Worm (Caenorhabditis elegans) whole organism, L1 larva: ENCODE data around the gene C07E3.10.

Experiments
- C16A3.4 ChIP-seq: fragments of 150-350 bp; optimal IDR thresholded peaks from 2 replicates; lab custom pipeline; 2014; ENCODE audit warnings: missing biosample characterization, missing genetic modification characterization
- C34B4.2 ChIP-seq: sonication (generic microtip); optimal IDR thresholded peaks from 2 replicates; lab custom pipeline; 2017; ENCODE audit warnings: mild to moderate bottlenecking, missing genetic modification characterization, missing compliant biosample characterization
- F16B12.6 ChIP-seq: fragments of 150-350 bp; optimal IDR thresholded peaks from 2 replicates; lab custom pipeline; 2014; ENCODE audit warnings: missing biosample characterization, missing genetic modification characterization
- aha-1 ChIP-seq: fragments of 150-350 bp; optimal IDR thresholded peaks from 2 replicates; lab custom pipeline; 2014; ENCODE audit warnings: missing biosample characterization, missing genetic modification characterization
- alr-1 ChIP-seq: fragments of 200-800 bp; sonication (Bioruptor generic); optimal IDR thresholded peaks from 2 replicates; lab custom pipeline; 2018; ENCODE audit warnings: borderline replicate concordance, mild to moderate bottlenecking, missing genetic modification characterization, missing compliant biosample characterization
- aly-2 ChIP-seq: fragments of 150-350 bp; optimal IDR thresholded peaks from 2 replicates; lab custom pipeline; 2014; ENCODE audit warnings: missing biosample characterization, missing genetic modification characterization
- ama-1 ChIP-seq: fragments of 150-350 bp; optimal IDR thresholded peaks from 2 replicates; lab custom pipeline; 2014
- blmp-1 ChIP-seq: fragments of 150-350 bp; optimal IDR thresholded peaks from 2 replicates; lab custom pipeline; 2014; ENCODE audit warnings: missing biosample characterization, missing genetic modification characterization
- ceh-63 ChIP-seq: fragments of 200-800 bp; sonication (Bioruptor generic); optimal IDR thresholded peaks from 2 replicates; lab custom pipeline; 2018; ENCODE audit warnings: mild to moderate bottlenecking, missing genetic modification characterization, missing compliant biosample characterization
- ceh-8 ChIP-seq: fragments of 200-800 bp; sonication (Bioruptor generic); optimal IDR thresholded peaks from 2 replicates; lab custom pipeline; 2018; ENCODE audit warnings: mild to moderate bottlenecking, missing genetic modification characterization, moderate library complexity, missing compliant biosample characterization
- ceh-90 ChIP-seq: sonication (generic microtip); optimal IDR thresholded peaks from 2 replicates; lab custom pipeline; 2016; ENCODE audit warnings: missing genetic modification characterization, missing compliant biosample characterization
- efl-3 ChIP-seq: fragments of 200-800 bp; sonication (Bioruptor generic); optimal IDR thresholded peaks from 2 replicates; lab custom pipeline; 2018; ENCODE audit warnings: mild to moderate bottlenecking, missing genetic modification characterization, missing compliant biosample characterization
- egl-27 ChIP-seq, 2 experiments: fragments of 150-350 bp in 1 of 2; sonication (generic microtip); optimal IDR thresholded peaks; 3 replicates each; lab custom pipeline; 2017 to 2018; ENCODE audit warnings: missing biosample characterization in 2 of 2, missing genetic modification characterization in 2 of 2, missing genetic modification reagents in 2 of 2
- ets-5 ChIP-seq: fragments of 200-800 bp; sonication (Bioruptor generic); IDR thresholded peaks from 2 replicates; pipeline ENCODE4 v1.3.6; 2022; ENCODE audit warnings: missing genetic modification characterization, missing compliant biosample characterization
- fkh-10 ChIP-seq: sonication (generic microtip); optimal IDR thresholded peaks from 2 replicates; lab custom pipeline; 2017; ENCODE audit warnings: missing biosample characterization, missing genetic modification reagents, missing genetic modification characterization
- fkh-8 ChIP-seq: sonication (generic microtip); optimal IDR thresholded peaks from 2 replicates; lab custom pipeline; 2016; ENCODE audit warnings: mild to moderate bottlenecking, missing genetic modification characterization, missing compliant biosample characterization
- grh-1 ChIP-seq: fragments of 200-800 bp; sonication (Bioruptor generic); IDR thresholded peaks from 2 replicates; pipeline ENCODE4 v1.3.6; 2022; ENCODE audit warnings: missing genetic modification reagents, missing genetic modification characterization, missing compliant biosample characterization
- hpl-2 ChIP-seq: fragments of 150-350 bp; optimal IDR thresholded peaks from 2 replicates; lab custom pipeline; 2014; ENCODE audit warnings: missing biosample characterization, missing genetic modification reagents, missing genetic modification characterization
- irx-1 ChIP-seq: sonication (generic microtip); optimal IDR thresholded peaks from 2 replicates; lab custom pipeline; 2016; ENCODE audit warnings: missing genetic modification characterization, missing compliant biosample characterization
- isw-1 ChIP-seq: fragments of 200-800 bp; sonication (Bioruptor generic); IDR thresholded peaks from 2 replicates; pipeline ENCODE4 v1.3.6; 2022; ENCODE audit warnings: missing genetic modification characterization, missing compliant biosample characterization
- jun-1 ChIP-seq: fragments of 150-350 bp; optimal IDR thresholded peaks from 2 replicates; lab custom pipeline; 2014; ENCODE audit warnings: missing biosample characterization, missing genetic modification reagents, missing genetic modification characterization
- lin-13 ChIP-seq: fragments of 150-350 bp; optimal IDR thresholded peaks from 2 replicates; lab custom pipeline; 2014; ENCODE audit warnings: missing biosample characterization, missing genetic modification reagents, missing genetic modification characterization
- lir-3 ChIP-seq: sonication (generic microtip); optimal IDR thresholded peaks from 2 replicates; lab custom pipeline; 2016; ENCODE audit warnings: mild to moderate bottlenecking, missing genetic modification characterization, moderate library complexity, missing compliant biosample characterization; ENCODE audit not compliant: poor library complexity
- lsy-2 ChIP-seq, 2 experiments: fragments of 150-350 bp; optimal IDR thresholded peaks; 2 replicates each; lab custom pipeline; 2014; ENCODE audit warnings: missing biosample characterization in 2 of 2, missing genetic modification characterization in 2 of 2
- mab-9 ChIP-seq: fragments of 200-800 bp; sonication (Bioruptor generic); IDR thresholded peaks from 2 replicates; pipeline ENCODE4 v1.3.6; 2022; ENCODE audit warnings: missing genetic modification reagents, missing genetic modification characterization, missing compliant biosample characterization
- mdl-1 ChIP-seq, 2 experiments: fragments of 150-350 bp; optimal IDR thresholded peaks; 2 replicates each; lab custom pipeline; 2014 to 2017; ENCODE audit warnings: missing biosample characterization in 2 of 2, missing genetic modification characterization in 2 of 2, inconsistent platforms in 1 of 2
- mef-2 ChIP-seq: fragments of 150-350 bp; optimal IDR thresholded peaks from 2 replicates; lab custom pipeline; 2014; ENCODE audit warnings: missing biosample characterization, missing genetic modification characterization
- nhr-11 ChIP-seq: fragments of 150-350 bp; optimal IDR thresholded peaks from 2 replicates; lab custom pipeline; 2014; ENCODE audit warnings: missing biosample characterization, missing genetic modification characterization
- nhr-19 ChIP-seq: fragments of 200-800 bp; sonication (Bioruptor generic); conservative IDR thresholded peaks from 2 replicates; pipeline ENCODE4 v1.3.6; 2022; ENCODE audit warnings: missing genetic modification characterization, missing compliant biosample characterization
- nhr-237 ChIP-seq: fragments of 150-350 bp; optimal IDR thresholded peaks from 2 replicates; lab custom pipeline; 2014; ENCODE audit warnings: missing biosample characterization, missing genetic modification characterization
- nhr-28 ChIP-seq: fragments of 150-350 bp; optimal IDR thresholded peaks from 2 replicates; lab custom pipeline; 2014; ENCODE audit warnings: missing biosample characterization, missing genetic modification characterization
- nhr-76 ChIP-seq: sonication (generic microtip); optimal IDR thresholded peaks from 2 replicates; lab custom pipeline; 2017; ENCODE audit warnings: missing biosample characterization, missing genetic modification characterization
- nhr-77 ChIP-seq: fragments of 150-350 bp; optimal IDR thresholded peaks from 2 replicates; lab custom pipeline; 2014; ENCODE audit warnings: missing biosample characterization, missing genetic modification characterization
- nhr-85 ChIP-seq: sonication (generic microtip); peaks from one replicate; lab custom pipeline; 2016; ENCODE audit warnings: missing genetic modification characterization, inconsistent platforms, missing compliant biosample characterization
- nhr-90 ChIP-seq: sonication (generic microtip); optimal IDR thresholded peaks from 2 replicates; lab custom pipeline; 2016; ENCODE audit warnings: mild to moderate bottlenecking, missing genetic modification characterization, missing compliant biosample characterization; ENCODE audit not compliant: poor library complexity
- pag-3 ChIP-seq: sonication (generic microtip); optimal IDR thresholded peaks from 2 replicates; lab custom pipeline; 2017; ENCODE audit warnings: missing genetic modification characterization, mild to moderate bottlenecking, missing compliant biosample characterization, antibody characterized with exemption, borderline replicate concordance; ENCODE audit not compliant: insufficient read depth
- rnt-1 ChIP-seq: sonication (generic microtip); optimal IDR thresholded peaks from 2 replicates; lab custom pipeline; 2016; ENCODE audit warnings: mild to moderate bottlenecking, missing genetic modification characterization, moderate library complexity, missing compliant biosample characterization
- skn-1 ChIP-seq: fragments of 150-350 bp; optimal IDR thresholded peaks from 2 replicates; lab custom pipeline; 2014; ENCODE audit warnings: missing biosample characterization, missing genetic modification characterization
- snpc-4 ChIP-seq: fragments of 150-350 bp; optimal IDR thresholded peaks from 2 replicates; lab custom pipeline; 2014; ENCODE audit warnings: missing biosample characterization, missing genetic modification characterization
- sox-4 ChIP-seq: sonication (generic microtip); optimal IDR thresholded peaks from 2 replicates; lab custom pipeline; 2016; ENCODE audit warnings: missing genetic modification characterization, missing compliant biosample characterization
- sptf-1 ChIP-seq: fragments of 150-350 bp; optimal IDR thresholded peaks from 2 replicates; lab custom pipeline; 2014; ENCODE audit warnings: missing biosample characterization, missing genetic modification characterization
- sup-37 ChIP-seq: fragments of 200-800 bp; sonication (Bioruptor generic); optimal IDR thresholded peaks from 2 replicates; lab custom pipeline; 2018; ENCODE audit warnings: mild to moderate bottlenecking, missing genetic modification characterization, missing compliant biosample characterization
- swsn-7 ChIP-seq: sonication (generic microtip); optimal IDR thresholded peaks from 2 replicates; lab custom pipeline; 2016; ENCODE audit warnings: missing genetic modification characterization, missing compliant biosample characterization
- tlp-1 ChIP-seq: fragments of 150-350 bp; optimal IDR thresholded peaks from 2 replicates; lab custom pipeline; 2014; ENCODE audit warnings: missing biosample characterization, missing genetic modification characterization
- unc-62 ChIP-seq: fragments of 150-350 bp; optimal IDR thresholded peaks from 2 replicates; lab custom pipeline; 2014; ENCODE audit warnings: missing biosample characterization, missing genetic modification reagents, missing genetic modification characterization
- unc-98 ChIP-seq: fragments of 200-800 bp; sonication (Bioruptor generic); IDR thresholded peaks from 2 replicates; pipeline ENCODE4 v1.3.6; 2022; ENCODE audit warnings: missing genetic modification characterization, missing compliant biosample characterization
- vab-15 ChIP-seq: sonication (generic microtip); optimal IDR thresholded peaks from 2 replicates; lab custom pipeline; 2017; ENCODE audit warnings: missing genotype, mild to moderate bottlenecking, missing genetic modification characterization, missing compliant biosample characterization
- zag-1 ChIP-seq: fragments of 150-350 bp; optimal IDR thresholded peaks from 2 replicates; lab custom pipeline; 2014; ENCODE audit warnings: missing biosample characterization, missing genetic modification characterization
- ztf-4 ChIP-seq: fragments of 150-350 bp; optimal IDR thresholded peaks from 2 replicates; lab custom pipeline; 2014; ENCODE audit warnings: missing biosample characterization, missing genetic modification characterization

C07E3.10 gene

DNA sequence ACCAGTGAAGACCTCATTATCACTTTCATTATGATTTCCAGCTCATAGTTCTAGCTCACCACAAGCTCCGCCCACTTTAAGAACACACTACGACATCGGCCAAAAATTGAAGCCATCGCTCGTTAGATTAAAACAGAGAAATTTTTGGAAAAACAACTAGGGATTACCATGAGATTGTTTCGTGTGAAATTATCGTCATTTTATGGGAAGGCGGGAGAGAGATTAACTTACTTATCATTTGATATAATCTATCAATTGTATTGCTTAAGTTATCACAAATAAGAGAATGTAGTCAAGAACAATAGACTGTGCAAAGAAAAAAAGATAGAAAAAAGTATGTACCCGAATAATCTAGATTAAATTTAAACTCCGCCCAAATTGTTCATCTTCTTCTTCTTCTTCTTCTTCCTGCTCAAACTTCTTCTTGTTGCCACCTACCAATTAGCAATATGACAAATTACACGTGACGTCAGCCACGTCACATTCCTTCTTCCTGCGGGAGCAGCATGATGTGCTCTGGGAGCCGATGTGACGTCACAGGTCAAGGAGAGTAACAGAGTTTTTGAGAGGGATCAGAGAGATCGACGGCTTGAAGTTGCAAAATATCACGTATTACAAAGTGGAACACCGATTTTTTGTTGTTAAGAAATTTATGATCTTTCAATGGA is 46.0 kb upstream of the C07E3.10 start, which contains the start of gene nep-26 (continued):
- TF ChIP-seq nhr-76 (tag; lab: Kevin White, UChicago): no peak
- peak in 1 of 2 experiments; percentile 63 for TF ChIP-seq mdl-1 (tag; optimal IDR thresholded peaks at IDR 0.05; lab: Kevin White, UChicago)
- TF ChIP-seq efl-3 (GFP tag; lab: Kevin White, UChicago): no peak
- TF ChIP-seq C16A3.4 (tag; lab: Kevin White, UChicago): no peak
- peak; percentile 41 for TF ChIP-seq lir-3 (tag; lab: Kevin White, UChicago)
- TF ChIP-seq mef-2: no peak
- no peak for TF ChIP-seq sptf-1 (tag; lab: Kevin White, UChicago)
- no peak for TF ChIP-seq ceh-90 (tag; lab: Kevin White, UChicago)
- peak; percentile 77 for TF ChIP-seq ztf-4 (tag; lab: Kevin White, UChicago)
- no peak for TF ChIP-seq snpc-4 (tag; lab: Kevin White, UChicago)
- TF ChIP-seq nhr-11 (tag; lab: Kevin White, UChicago): peak; percentile 6
- no peak for TF ChIP-seq unc-62 (GFP tag; lab: Kevin White, UChicago)
- TF ChIP-seq ceh-8 (GFP tag; lab: Kevin White, UChicago): no peak

DNA sequence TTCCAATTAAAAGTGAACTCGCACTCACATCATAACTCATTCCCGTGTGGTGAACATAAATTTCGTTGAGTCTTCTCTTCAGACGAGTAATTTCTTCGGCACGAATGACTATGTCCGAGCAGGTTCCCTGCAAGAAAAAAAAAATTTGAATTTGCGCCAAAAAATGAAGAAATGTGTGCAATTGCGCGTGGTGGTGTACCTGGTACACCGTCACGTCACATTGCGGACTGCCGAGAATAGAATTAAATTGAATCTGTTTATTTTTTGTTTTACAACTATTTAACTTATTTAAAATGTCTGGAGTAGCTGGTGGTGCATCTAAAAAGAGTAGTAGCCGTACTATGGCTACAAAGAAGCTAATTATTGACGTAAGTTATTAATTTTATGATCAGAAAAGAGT is 45.2 kb upstream of the C07E3.10 start, which contains the start of gene mdt-22:
mdt-22 (plus strand) TSS at position 263 of the 400 bp plus-strand sequence.
- TF ChIP-seq aly-2 (tag; lab: Kevin White, UChicago) (peak; percentile 64), lir-3 (tag; lab: Kevin White, UChicago) (peak; percentile 73), ets-5 (no peak), swsn-7 (peak; percentile 80), rnt-1 (tag; lab: Kevin White, UChicago) (peak; percentile 89), unc-98 (GFP tag; lab: Robert Waterston, UW) (peak; percentile 43; the same call in 1 of the 2 replicates), fkh-8 (tag; lab: Kevin White, UChicago) (peak; percentile 73), irx-1 (tag; lab: Kevin White, UChicago) (peak; percentile 60), nhr-85 (peak; percentile 82), mdl-1 (tag; optimal IDR thresholded peaks at IDR 0.05; lab: Kevin White, UChicago) (peak in 1 of 2 experiments; percentile 51), grh-1 (GFP tag; lab: Robert Waterston, UW) (peak; percentile 41; the same call in 1 of the 2 replicates), efl-3 (GFP tag; lab: Kevin White, UChicago) (peak; percentile 21), ceh-63 (GFP tag; lab: Kevin White, UChicago) (no peak), fkh-10 (GFP tag; lab: Kevin White, UChicago) (peak; percentile 63), nhr-237 (tag; lab: Kevin White, UChicago) (no peak), nhr-28 (no peak), egl-27 (tag; optimal IDR thresholded peaks at IDR 0.05; lab: Kevin White, UChicago) (no peak), blmp-1 (tag; lab: Kevin White, UChicago) (peak; percentile 52), jun-1 (tag; lab: Kevin White, UChicago) (peak; percentile 55), skn-1 (tag; lab: Kevin White, UChicago) (peak; percentile 72), sup-37 (no peak), vab-15 (tag; lab: Kevin White, UChicago) (peak; percentile 68), isw-1 (peak; percentile 78), nhr-90 (tag; lab: Kevin White, UChicago) (peak; percentile 69), nhr-19 (GFP tag; lab: Robert Waterston, UW) (peak; percentile 81), ama-1 (lab: Kevin White, UChicago) (peak; percentile 27), lsy-2 (tag; optimal IDR thresholded peaks at IDR 0.05; lab: Kevin White, UChicago) (peak; percentile 82 to 86), C16A3.4 (tag; lab: Kevin White, UChicago) (peak; percentile 83), ceh-8 (GFP tag; lab: Kevin White, UChicago) (peak; percentile 35), tlp-1 (tag; lab: Kevin White, UChicago) (no peak), mab-9 (peak; percentile 72), alr-1 (tag; lab: Kevin White, UChicago) (no peak), C34B4.2 (tag; lab: Kevin White, UChicago) (no peak), pag-3 (tag; lab: Kevin White, UChicago) (no peak), aha-1 (no peak), nhr-77 (peak; percentile 68), hpl-2 (GFP tag; lab: Kevin White, UChicago) (no peak), zag-1 (no peak), nhr-76 (tag; lab: Kevin White, UChicago) (no peak), F16B12.6 (tag; lab: Kevin White, UChicago) (peak; percentile 99), lin-13 (GFP tag; lab: Kevin White, UChicago) (peak; percentile 80), mef-2 (peak; percentile 25), nhr-11 (tag; lab: Kevin White, UChicago) (no peak), sox-4 (tag; lab: Kevin White, UChicago) (peak; percentile 55)
